Fruit fly (Drosophila melanogaster) whole organism, pupa: ENCODE results near the gene Kaz-m1.

Experiments used
- CG10348 ChIP-seq: fragments of 200-800 bp; sonication (Bioruptor generic); IDR thresholded peaks from 2 replicates; pipeline ENCODE4 v1.3.6; 2022; ENCODE audit warnings: missing biosample characterization, missing genetic modification characterization
- CG12605 ChIP-seq: fragments of 200-800 bp; sonication (Bioruptor generic); IDR thresholded peaks from 2 replicates; pipeline ENCODE4 v1.3.6; 2022; ENCODE audit warnings: missing biosample characterization, missing genetic modification characterization
- CG13204 ChIP-seq: fragments of 200-800 bp; sonication (Bioruptor generic); optimal IDR thresholded peaks from 2 replicates; lab custom pipeline; 2018; ENCODE audit warnings: missing biosample characterization, mild to moderate bottlenecking, missing genetic modification characterization, moderate library complexity
- CG14655 ChIP-seq: fragments of 200-800 bp; sonication (Bioruptor generic); optimal IDR thresholded peaks from 3 replicates; lab custom pipeline; 2017; ENCODE audit warnings: mild to moderate bottlenecking, missing biosample characterization, missing genetic modification reagents, missing genetic modification characterization
- CG15710 ChIP-seq: fragments of 200-800 bp; sonication (Bioruptor generic); optimal IDR thresholded peaks from 2 replicates; lab custom pipeline; 2018; ENCODE audit warnings: missing biosample characterization, mild to moderate bottlenecking, missing genetic modification characterization, moderate library complexity
- CG17806 ChIP-seq: fragments of 200-800 bp; sonication (Bioruptor generic); optimal IDR thresholded peaks from 2 replicates; lab custom pipeline; 2018; ENCODE audit warnings: missing biosample characterization, mild to moderate bottlenecking, missing genetic modification characterization, moderate library complexity
- CG32121 ChIP-seq: fragments of 200-800 bp; sonication (Bioruptor generic); IDR thresholded peaks from 2 replicates; pipeline ENCODE4 v1.3.6; 2022; ENCODE audit warnings: missing biosample characterization, missing genetic modification characterization
- CG34367 ChIP-seq: fragments of 200-800 bp; sonication (Bioruptor generic); optimal IDR thresholded peaks from 2 replicates; lab custom pipeline; 2018; ENCODE audit warnings: missing biosample characterization, mild to moderate bottlenecking, missing genetic modification characterization
- CG4496 ChIP-seq: fragments of 200-800 bp; sonication (Bioruptor generic); IDR thresholded peaks from 3 replicates; pipeline ENCODE4 v1.3.6; 2022; ENCODE audit warnings: missing biosample characterization, missing genetic modification characterization
- CG8159 ChIP-seq: fragments of 200-800 bp; sonication (Bioruptor generic); optimal IDR thresholded peaks from 3 replicates; lab custom pipeline; 2018; ENCODE audit warnings: missing biosample characterization, mild to moderate bottlenecking, missing genetic modification characterization, moderate library complexity
- CG8301 ChIP-seq: fragments of 200-800 bp; sonication (Bioruptor generic); optimal IDR thresholded peaks from 2 replicates; lab custom pipeline; 2018; ENCODE audit warnings: missing biosample characterization, mild to moderate bottlenecking, missing genetic modification characterization
- CG9948 ChIP-seq: fragments of 200-800 bp; sonication (Bioruptor generic); optimal IDR thresholded peaks from 2 replicates; lab custom pipeline; 2018; ENCODE audit warnings: missing biosample characterization, mild to moderate bottlenecking, missing genetic modification characterization, moderate library complexity
- D1 ChIP-seq: fragments of 200-800 bp; sonication (Bioruptor generic); optimal IDR thresholded peaks from 2 replicates; lab custom pipeline; 2018; ENCODE audit warnings: missing biosample characterization, mild to moderate bottlenecking, missing genetic modification characterization, moderate library complexity
- EcR ChIP-seq: fragments of 200-800 bp; sonication (Bioruptor generic); optimal IDR thresholded peaks from 3 replicates; lab custom pipeline; 2019; ENCODE audit warnings: missing biosample characterization, missing genetic modification characterization, mild to moderate bottlenecking, moderate library complexity, missing genetic modification reagents
- Ets98B ChIP-seq: fragments of 200-800 bp; sonication (Bioruptor generic); IDR thresholded peaks from 2 replicates; pipeline ENCODE4 v1.3.6; 2022; ENCODE audit warnings: missing biosample characterization, missing genetic modification characterization
- Pif1A ChIP-seq: fragments of 200-800 bp; sonication (Bioruptor generic); optimal IDR thresholded peaks from 3 replicates; lab custom pipeline; 2016; ENCODE audit warnings: missing biosample characterization, missing genetic modification characterization
- Pif1B ChIP-seq: fragments of 200-800 bp; sonication (Bioruptor generic); optimal IDR thresholded peaks from 3 replicates; lab custom pipeline; 2016; ENCODE audit warnings: missing biosample characterization, missing genetic modification characterization
- Snoo ChIP-seq: fragments of 200-800 bp; sonication (Bioruptor generic); optimal IDR thresholded peaks from 3 replicates; lab custom pipeline; 2017; ENCODE audit warnings: missing biosample characterization, mild to moderate bottlenecking, missing genetic modification characterization, inconsistent platforms
- fd96Ca ChIP-seq: fragments of 200-800 bp; sonication (Bioruptor generic); IDR thresholded peaks from 3 replicates; pipeline ENCODE4 v1.3.6; 2022; ENCODE audit warnings: missing biosample characterization, missing genetic modification characterization
- gl ChIP-seq: fragments of 200-800 bp; sonication (Bioruptor generic); optimal IDR thresholded peaks from 2 replicates; lab custom pipeline; 2018; ENCODE audit warnings: missing biosample characterization, mild to moderate bottlenecking, missing genetic modification characterization
- rn ChIP-seq: fragments of 200-800 bp; sonication (Bioruptor generic); IDR thresholded peaks from 2 replicates; pipeline ENCODE4 v1.3.6; 2022; ENCODE audit warnings: missing biosample characterization, missing genetic modification characterization

The Kaz-m1 gene

dm6 chr3R:26052150-26052908 is 37.8 kb downstream of the Kaz-m1 start, which contains the start of the genes Exo84 and Vps2:
TSS of gene Exo84 (minus strand) at chr3R:26052257.
TSS of gene Vps2 (plus strand) at chr3R:26052821.
- TF ChIP-seq CG34367 (tag; lab: Kevin White, UChicago) = peak; percentile 26
- peak; percentile 7 for TF ChIP-seq Snoo
- peak; percentile 53 for TF ChIP-seq CG15710 (tag; lab: Kevin White, UChicago)
- no peak for TF ChIP-seq CG12605 (GFP tag; lab: Robert Waterston, UW)
- TF ChIP-seq CG9948 = peak; percentile 47
- TF ChIP-seq CG10348 = 0 out of 2 replicates have a peak, but pooled peaks have one; percentile 27
- peak; percentile 24 for TF ChIP-seq CG17806 (tag; lab: Kevin White, UChicago)
- TF ChIP-seq CG8159 = no peak

- no peak for TF ChIP-seq CG8301
- peak; percentile 59; the same call in 1 of the 3 replicates for TF ChIP-seq CG4496 (GFP tag; lab: Robert Waterston, UW)
- TF ChIP-seq gl (tag; lab: Kevin White, UChicago) = peak; percentile 47
- no peak for TF ChIP-seq Pif1B (GFP tag; lab: Kevin White, UChicago)
- peak; percentile 14 for TF ChIP-seq CG34367 (tag; lab: Kevin White, UChicago)
- TF ChIP-seq Snoo = peak; percentile 83
- TF ChIP-seq EcR (GFP tag; lab: Kevin White, UChicago) = peak; percentile 66
- TF ChIP-seq Ets98B = peak; percentile 70
- no peak for TF ChIP-seq Pif1A (GFP tag; lab: Kevin White, UChicago)
- TF ChIP-seq CG13204 = no peak
- TF ChIP-seq CG9948 = peak; percentile 1
- TF ChIP-seq fd96Ca (GFP tag; lab: Robert Waterston, UW) = no peak; the same call in 2 of the 3 replicates
- no peak for TF ChIP-seq CG17806 (tag; lab: Kevin White, UChicago)
- peak; percentile 64 for TF ChIP-seq CG32121 (GFP tag; lab: Robert Waterston, UW)
- TF ChIP-seq CG12605 (GFP tag; lab: Robert Waterston, UW) = peak; percentile 53; the same call in 1 of the 2 replicates
- TF ChIP-seq rn (GFP tag; lab: Robert Waterston, UW) = no peak
- TF ChIP-seq CG14655 (GFP tag; lab: Kevin White, UChicago) = no peak
- TF ChIP-seq CG8159 = peak; percentile 47
- TF ChIP-seq D1 (tag; lab: Kevin White, UChicago) = no peak
- TF ChIP-seq CG10348 = no peak
- peak; percentile 33 for TF ChIP-seq CG15710 (tag; lab: Kevin White, UChicago)
Measured at dm6 chr3R:26055214-26055632, 40.7 kb downstream of the Kaz-m1 start, which contains the start of gene Cmpk. TSS of gene Cmpk (minus strand) at chr3R:26055438.

- TF ChIP-seq D1 (tag; lab: Kevin White, UChicago) (no peak), EcR (GFP tag; lab: Kevin White, UChicago) (no peak), Snoo (no peak), CG32121 (GFP tag; lab: Robert Waterston, UW) (no peak), CG14655 (GFP tag; lab: Kevin White, UChicago) (no peak), Pif1B (GFP tag; lab: Kevin White, UChicago) (no peak), fd96Ca (GFP tag; lab: Robert Waterston, UW) (no peak), Ets98B (no peak), Pif1A (GFP tag; lab: Kevin White, UChicago) (no peak), CG17806 (tag; lab: Kevin White, UChicago) (no peak), CG13204 (no peak), CG10348 (no peak), CG9948 (no peak), rn (GFP tag; lab: Robert Waterston, UW) (no peak), CG8159 (no peak), CG12605 (GFP tag; lab: Robert Waterston, UW) (no peak), CG4496 (GFP tag; lab: Robert Waterston, UW) (no peak)
- TF ChIP-seq, all 21 proteins: peak for 0
Measured at dm6 chr3R:26056381-26056780, 41.9 kb downstream of the Kaz-m1 start, which contains the start of the genes Sld5 and CG14543. TSS of gene Sld5 (minus strand) at chr3R:26056547. TSS of gene CG14543 (plus strand) at chr3R:26056630.

dm6 chr3R:26058066-26058465 is 43.5 kb downstream of the Kaz-m1 start, which contains the start of the genes PIG-P and Tcs6:
TSS of gene PIG-P (minus strand) at chr3R:26058223.
TSS of gene Tcs6 (minus strand) at chr3R:26058223.
- TF ChIP-seq CG17806 (tag; lab: Kevin White, UChicago) (no peak), gl (tag; lab: Kevin White, UChicago) (no peak), CG34367 (tag; lab: Kevin White, UChicago) (no peak), Pif1A (GFP tag; lab: Kevin White, UChicago) (no peak), CG8301 (no peak), D1 (tag; lab: Kevin White, UChicago) (no peak), CG4496 (GFP tag; lab: Robert Waterston, UW) (no peak), CG15710 (tag; lab: Kevin White, UChicago) (no peak), EcR (GFP tag; lab: Kevin White, UChicago) (no peak), CG8159 (no peak), fd96Ca (GFP tag; lab: Robert Waterston, UW) (no peak)
- TF ChIP-seq, all 21 proteins: peak for 0

dm6 chr3R:26059195-26059594 is 44.7 kb downstream of the Kaz-m1 start, which contains the start of the genes RpL34a and Trmt61:
TSS of gene RpL34a (minus strand) at chr3R:26059267.
TSS of gene Trmt61 (plus strand) at chr3R:26059496.
- peak; percentile 60 for TF ChIP-seq CG8159
- TF ChIP-seq Pif1B (GFP tag; lab: Kevin White, UChicago) = peak; percentile 52
- TF ChIP-seq Pif1A (GFP tag; lab: Kevin White, UChicago) = peak; percentile 77
- no peak for TF ChIP-seq D1 (tag; lab: Kevin White, UChicago)
- no peak for TF ChIP-seq rn (GFP tag; lab: Robert Waterston, UW)
- TF ChIP-seq gl (tag; lab: Kevin White, UChicago) = peak; percentile 57
- peak; percentile 32 for TF ChIP-seq CG9948
- TF ChIP-seq CG8301 = peak; percentile 58
- peak; percentile 52; the same call in 1 of the 2 replicates for TF ChIP-seq CG32121 (GFP tag; lab: Robert Waterston, UW)
- peak; percentile 68; the same call in 1 of the 2 replicates for TF ChIP-seq CG12605 (GFP tag; lab: Robert Waterston, UW)
- no peak for TF ChIP-seq CG10348
- no peak for TF ChIP-seq fd96Ca (GFP tag; lab: Robert Waterston, UW)
- TF ChIP-seq CG17806 (tag; lab: Kevin White, UChicago) = peak; percentile 36
- TF ChIP-seq Snoo = peak; percentile 86
- TF ChIP-seq CG34367 (tag; lab: Kevin White, UChicago) = peak; percentile 70
- no peak for TF ChIP-seq EcR (GFP tag; lab: Kevin White, UChicago)
- TF ChIP-seq CG4496 (GFP tag; lab: Robert Waterston, UW) = peak; percentile 71; the same call in 2 of the 3 replicates
- TF ChIP-seq CG14655 (GFP tag; lab: Kevin White, UChicago) = no peak
- peak; percentile 42; the same call in 1 of the 2 replicates for TF ChIP-seq Ets98B
- peak; percentile 66 for TF ChIP-seq CG15710 (tag; lab: Kevin White, UChicago)
- peak; percentile 12 for TF ChIP-seq CG13204
